Worm (Caenorhabditis elegans): ENCODE measurements around the gene H40L08.9.

DNA sequence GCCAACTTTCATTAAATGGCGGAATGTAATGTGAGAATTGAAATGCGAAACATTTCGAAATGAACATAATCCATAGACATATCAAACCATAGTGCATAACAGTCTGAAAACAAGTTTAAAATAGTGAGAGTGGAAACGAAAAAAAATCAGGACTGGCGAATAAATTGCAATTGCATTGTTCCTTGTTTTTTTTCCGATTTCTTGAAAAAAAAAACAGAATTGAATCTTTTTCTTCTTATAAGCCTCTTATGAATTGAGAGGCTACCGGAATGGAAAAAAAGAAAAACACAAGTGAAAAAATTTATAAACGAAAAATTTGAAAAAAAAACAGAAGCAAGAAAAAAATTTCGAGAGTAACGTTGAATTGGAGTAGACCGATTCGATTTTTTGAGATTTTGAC lies 40.2 kb upstream of the H40L08.9 start, which contains the start of gene R07D5.2:
- TF ChIP-seq pbrm-1 (GFP tag; IDR thresholded peaks at IDR 0.05) (no peak), ztf-3 (GFP tag; optimal IDR thresholded peaks at IDR 0.05) (no peak), C06A6.2 (GFP tag; conservative IDR thresholded peaks at IDR 0.05) (no peak), egrh-3 (GFP tag; IDR thresholded peaks at IDR 0.05) (no peak), unc-130 (GFP tag; optimal IDR thresholded peaks at IDR 0.05) (no peak)

Measured in whole organism, young adult.